Worm (Caenorhabditis elegans): ENCODE measurements around the gene gadr-2.

gadr-2 gene

ce11 chrIV:9464345-9464783, 20.6 kb downstream of the gadr-2 start (continued):
- no peak for TF ChIP-seq ztf-26 (tag; optimal IDR thresholded peaks at IDR 0.05)
- TF ChIP-seq atf-7 (tag; optimal IDR thresholded peaks at IDR 0.05), result no peak
- no peak for TF ChIP-seq hlh-26 (GFP tag; conservative IDR thresholded peaks at IDR 0.05)
- TF ChIP-seq efl-1 (GFP tag; optimal IDR thresholded peaks at IDR 0.05), result no peak
- TF ChIP-seq attf-5 (GFP tag; optimal IDR thresholded peaks at IDR 0.05), result no peak
- no peak for TF ChIP-seq repo-1 (tag; optimal IDR thresholded peaks at IDR 0.05)
- TF ChIP-seq ztf-18 (tag; optimal IDR thresholded peaks at IDR 0.05), result no peak
- TF ChIP-seq lsl-1 (GFP tag; optimal IDR thresholded peaks at IDR 0.05), result peak; percentile 45
- TF ChIP-seq attf-6 (GFP tag; IDR thresholded peaks at IDR 0.05), result peak; percentile 90; the same call in 1 of the 2 replicates
- TF ChIP-seq snpc-1.1 (tag; optimal IDR thresholded peaks at IDR 0.05; ENCODE audit: insufficient read depth), result peak; percentile 95
- peak; percentile 91 for TF ChIP-seq snpc-4 (GFP tag; optimal IDR thresholded peaks at IDR 0.05)
- TF ChIP-seq snpc-4 (tag; optimal IDR thresholded peaks at IDR 0.05), result peak; percentile 89 to 96 (median 93)
- no peak for TF ChIP-seq lsy-27 (tag; optimal IDR thresholded peaks at IDR 0.05; ENCODE audit: borderline replicate concordance, insufficient read depth)
- no peak for TF ChIP-seq Y67H2A.10 (GFP tag; conservative IDR thresholded peaks at IDR 0.05)
- no peak for TF ChIP-seq akir-1 (GFP tag; optimal IDR thresholded peaks at IDR 0.05)
- no peak for TF ChIP-seq aptf-2 (GFP tag; conservative IDR thresholded peaks at IDR 0.05)
- TF ChIP-seq zim-3 (tag; optimal IDR thresholded peaks at IDR 0.05), result no peak
- no peak for TF ChIP-seq T07F8.4 (tag; optimal IDR thresholded peaks at IDR 0.05)
- no peak for TF ChIP-seq mxl-1 (tag; optimal IDR thresholded peaks at IDR 0.05)
- TF ChIP-seq egrh-3 (GFP tag; IDR thresholded peaks at IDR 0.05), result no peak
- no peak for TF ChIP-seq nhr-90 (tag; optimal IDR thresholded peaks at IDR 0.05)
- TF ChIP-seq bed-2 (GFP tag; IDR thresholded peaks at IDR 0.05), result no peak
- TF ChIP-seq bed-1 (GFP tag; IDR thresholded peaks at IDR 0.05), result no peak
- no peak for TF ChIP-seq lag-1 (GFP tag; IDR thresholded peaks at IDR 0.05)
- TF ChIP-seq F10E7.11 (tag; optimal IDR thresholded peaks at IDR 0.05), result no peak
- no peak for TF ChIP-seq egl-44 (GFP tag; IDR thresholded peaks at IDR 0.05)
- TF ChIP-seq madf-8 (GFP tag; conservative IDR thresholded peaks at IDR 0.05), result no peak
- no peak for TF ChIP-seq C06A6.2 (GFP tag; conservative IDR thresholded peaks at IDR 0.05)
- no peak for TF ChIP-seq nhr-120 (GFP tag; IDR thresholded peaks at IDR 0.05)
- no peak for TF ChIP-seq ets-4 (GFP tag; optimal IDR thresholded peaks at IDR 0.05)
- TF ChIP-seq dpl-1 (GFP tag; optimal IDR thresholded peaks at IDR 0.05), result no peak
- peak; percentile 29; the same call in 1 of the 2 replicates for TF ChIP-seq hsf-1 (GFP tag; IDR thresholded peaks at IDR 0.05)
- TF ChIP-seq snpc-3.4 (tag; optimal IDR thresholded peaks at IDR 0.05), result peak; percentile 88
- no peak for TF ChIP-seq nfya-1 (tag; optimal IDR thresholded peaks at IDR 0.05; ENCODE audit: borderline replicate concordance, insufficient read depth)
- no peak for TF ChIP-seq C17E4.6 (GFP tag; IDR thresholded peaks at IDR 0.05)
- no peak for TF ChIP-seq dpff-1 (tag; optimal IDR thresholded peaks at IDR 0.05)
- TF ChIP-seq T26A5.8 (tag; optimal IDR thresholded peaks at IDR 0.05), result no peak
- no peak for TF ChIP-seq Y95B8A.8 (GFP tag; IDR thresholded peaks at IDR 0.05)
- TF ChIP-seq lin-40 (tag; optimal IDR thresholded peaks at IDR 0.05), result no peak
- no peak for TF ChIP-seq nfyb-1 (GFP tag; IDR thresholded peaks at IDR 0.05)
- TF ChIP-seq tbp1 (GFP tag; optimal IDR thresholded peaks at IDR 0.05), result no peak
- TF ChIP-seq sptf-2 (GFP tag; optimal IDR thresholded peaks at IDR 0.05), result no peak
- TF ChIP-seq sdz-38 (tag; optimal IDR thresholded peaks at IDR 0.05), result no peak
- TF ChIP-seq unc-62 (GFP tag; optimal IDR thresholded peaks at IDR 0.05), result no peak
- no peak for TF ChIP-seq Y79H2A.3 (GFP tag; conservative IDR thresholded peaks at IDR 0.05)
- no peak for TF ChIP-seq cebp-2 (GFP tag; IDR thresholded peaks at IDR 0.05)
- no peak for TF ChIP-seq let-526 (GFP tag; IDR thresholded peaks at IDR 0.05)
- TF ChIP-seq F33H1.4 (GFP tag; IDR thresholded peaks at IDR 0.05), result no peak; the same call in 1 of the 2 replicates
- TF ChIP-seq mcd-1 (GFP tag; IDR thresholded peaks at IDR 0.05), result no peak
- no peak for TF ChIP-seq ceh-58 (GFP tag; IDR thresholded peaks at IDR 0.05)

Measured in whole organism, young adult.